Fruit fly (Drosophila melanogaster) whole organism, adult: Measurements from ENCODE around the gene rngo.

Experiments used
- bab1 ChIP-seq: fragments of 200-800 bp; sonication (Bioruptor generic); optimal IDR thresholded peaks from 3 replicates; lab custom pipeline; 2019; ENCODE audit warnings: missing biosample characterization, mild to moderate bottlenecking, missing genetic modification characterization, moderate library complexity
- toe ChIP-seq: fragments of 200-800 bp; sonication (Bioruptor generic); optimal IDR thresholded peaks from 2 replicates; lab custom pipeline; 2016; ENCODE audit warnings: missing biosample characterization, missing genetic modification characterization

DNA sequence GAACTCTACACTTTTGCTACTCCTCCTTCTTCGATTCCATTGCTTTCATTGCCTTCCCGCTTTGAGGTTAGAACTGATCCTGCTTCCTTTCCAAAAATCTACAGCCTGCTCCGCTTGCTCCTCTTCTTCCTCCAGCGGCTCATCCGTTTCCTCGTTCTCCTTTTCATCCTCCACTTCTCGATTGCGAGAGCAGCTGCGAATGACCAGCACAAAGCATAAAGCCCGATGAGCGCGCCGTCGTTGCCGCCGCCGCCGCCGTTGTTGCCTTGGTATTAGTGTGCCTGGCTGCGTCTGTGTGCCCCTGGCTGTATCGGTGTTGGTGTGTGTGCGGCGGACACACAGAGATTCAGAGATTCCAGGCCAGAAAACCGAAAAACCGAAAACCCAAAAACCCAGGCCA lies 16.9 kb upstream of the rngo start:
- no peak for TF ChIP-seq toe (GFP tag; lab: Kevin White, UChicago)
- TF ChIP-seq bab1 (GFP tag; lab: Kevin White, UChicago), result no peak
